Worm (Caenorhabditis elegans): ENCODE results near the gene F53G2.2.

DNA sequence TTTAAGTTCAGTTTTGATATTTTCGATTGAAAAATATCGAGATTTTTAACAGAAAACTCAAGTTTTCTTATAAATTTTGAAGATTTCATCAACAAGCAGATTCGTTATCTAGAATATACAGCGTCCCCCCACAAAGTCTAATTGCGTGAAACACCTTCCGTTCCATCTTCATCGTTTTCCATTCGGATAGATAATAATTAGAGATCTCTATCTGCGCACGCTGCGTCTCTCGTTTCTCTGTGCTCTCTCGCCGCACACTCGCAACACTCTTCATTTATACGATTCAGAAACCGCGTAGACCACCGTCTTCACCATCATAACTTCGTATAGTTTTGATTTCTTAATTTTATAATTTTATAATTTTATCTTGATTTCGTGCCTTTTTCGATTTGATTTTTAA lies 45.0 kb upstream of the F53G2.2 start:
- no peak for TF ChIP-seq nhr-28 (tag; optimal IDR thresholded peaks at IDR 0.05)
- no peak for TF ChIP-seq ztf-11 (tag; optimal IDR thresholded peaks at IDR 0.05)
- TF ChIP-seq lin-13 (GFP tag; optimal IDR thresholded peaks at IDR 0.05): no peak
- TF ChIP-seq nhr-12 (tag; optimal IDR thresholded peaks at IDR 0.05): no peak
- no peak for TF ChIP-seq lin-39 (tag; optimal IDR thresholded peaks at IDR 0.05)
- no peak for TF ChIP-seq nhr-76 (tag; optimal IDR thresholded peaks at IDR 0.05)
- TF ChIP-seq sox-4 (tag; optimal IDR thresholded peaks at IDR 0.05): no peak
- TF ChIP-seq efl-1 (optimal IDR thresholded peaks at IDR 0.05): no peak
- TF ChIP-seq efl-1 (GFP tag; optimal IDR thresholded peaks at IDR 0.05 in 1 of 2): no peak
- TF ChIP-seq tbx-2 (tag; optimal IDR thresholded peaks at IDR 0.05): no peak
- TF ChIP-seq irx-1 (tag; optimal IDR thresholded peaks at IDR 0.05): no peak
- no peak for TF ChIP-seq aly-2 (tag; optimal IDR thresholded peaks at IDR 0.05)
- TF ChIP-seq dpl-1 (GFP tag; optimal IDR thresholded peaks at IDR 0.05): no peak

All from whole organism, L1 larva.